Fruit fly (Drosophila melanogaster) whole organism, wandering third instar larva: ENCODE measurements around the gene mus304.

ENCODE experiments used
- Dfd ChIP-seq: fragments of >200 bp; optimal IDR thresholded peaks from 2 replicates; lab custom pipeline; 2017; ENCODE audit warnings: missing biosample characterization, missing genetic modification characterization
- GATAd ChIP-seq: sonication (Bioruptor generic); optimal IDR thresholded peaks from 2 replicates; lab custom pipeline; 2016; ENCODE audit warnings: missing biosample characterization, missing genetic modification characterization
- Hr78 ChIP-seq: fragments of >200 bp; optimal IDR thresholded peaks from 2 replicates; lab custom pipeline; 2017; ENCODE audit warnings: missing biosample characterization, missing genetic modification characterization
- N ChIP-seq: fragments of >200 bp; optimal IDR thresholded peaks from 2 replicates; lab custom pipeline; 2018; ENCODE audit warnings: missing biosample characterization, missing external identifiers, missing genetic modification characterization
- Rel ChIP-seq, 2 experiments: fragments of 200-800 bp; sonication (Bioruptor generic) in 1 of 2; optimal IDR thresholded peaks; 2 replicates in 1 of 2; 3 replicates in 1 of 2; lab custom pipeline; 2016 to 2019; ENCODE audit warnings: mild to moderate bottlenecking in 2 of 2, missing biosample characterization in 2 of 2, missing genetic modification characterization in 2 of 2, moderate library complexity in 1 of 2
- fru ChIP-seq: fragments of 200-800 bp; sonication (Bioruptor generic); optimal IDR thresholded peaks from 3 replicates; lab custom pipeline; 2016; ENCODE audit warnings: missing biosample characterization, mild to moderate bottlenecking, missing genetic modification characterization
- h ChIP-seq: fragments of 200-800 bp; sonication (Bioruptor generic); optimal IDR thresholded peaks from 3 replicates; lab custom pipeline; 2016; ENCODE audit warnings: missing biosample characterization, mild to moderate bottlenecking, missing genetic modification characterization
- pan ChIP-seq: fragments of >200 bp; optimal IDR thresholded peaks from 2 replicates; lab custom pipeline; 2017
- rgr ChIP-seq: fragments of 200-800 bp; sonication (Bioruptor generic); optimal IDR thresholded peaks from 3 replicates; lab custom pipeline; 2016; ENCODE audit warnings: missing biosample characterization, mild to moderate bottlenecking, missing genetic modification characterization
- woc ChIP-seq: sonication (Bioruptor generic); optimal IDR thresholded peaks from 2 replicates; lab custom pipeline; 2016; ENCODE audit warnings: missing biosample characterization, mild to moderate bottlenecking, missing genetic modification characterization

- TF ChIP-seq h (GFP tag; lab: Kevin White, UChicago): no peak
- TF ChIP-seq rgr (GFP tag; lab: Kevin White, UChicago): no peak
- TF ChIP-seq pan (lab: Kevin White, UChicago): no peak
- no peak for TF ChIP-seq N (GFP tag; lab: Kevin White, UChicago)
- TF ChIP-seq GATAd (GFP tag; lab: Kevin White, UChicago): no peak
- TF ChIP-seq woc (GFP tag; lab: Kevin White, UChicago): no peak
- no peak for TF ChIP-seq Rel (GFP tag; optimal IDR thresholded peaks at IDR 0.05; lab: Kevin White, UChicago)
- no peak for TF ChIP-seq Rel (tag; optimal IDR thresholded peaks at IDR 0.05; lab: Kevin White, UChicago)
- no peak for TF ChIP-seq Dfd (GFP tag; lab: Kevin White, UChicago)
- no peak for TF ChIP-seq Hr78 (GFP tag; lab: Kevin White, UChicago)
- TF ChIP-seq fru: no peak
These were observed 28.1 kb upstream of the mus304 start for dm6 chr3L:18081494-18081893.
